Worm (Caenorhabditis elegans): ENCODE results near the gene elt-3.

The elt-3 gene

ce11 chrX:13937350-13937749 is 2.7 kb downstream of the elt-3 start:
- TF ChIP-seq lin-39 (tag; optimal IDR thresholded peaks at IDR 0.05) (no peak), elt-2 (tag; optimal IDR thresholded peaks at IDR 0.05) (peak; percentile 96), elt-3 (tag; optimal IDR thresholded peaks at IDR 0.05) (peak; percentile 97 to 100 (median 99)), pqm-1 (tag; optimal IDR thresholded peaks at IDR 0.05) (peak; percentile 97), efl-1 (optimal IDR thresholded peaks at IDR 0.05) (no peak), efl-1 (GFP tag; optimal IDR thresholded peaks at IDR 0.05 in 1 of 2) (peak in 1 of 2 experiments; percentile 12), lin-14 (GFP tag; optimal IDR thresholded peaks at IDR 0.05) (peak; percentile 28), dpl-1 (GFP tag; optimal IDR thresholded peaks at IDR 0.05) (no peak), unc-130 (tag; optimal IDR thresholded peaks at IDR 0.05) (peak; percentile 26)

DNA sequence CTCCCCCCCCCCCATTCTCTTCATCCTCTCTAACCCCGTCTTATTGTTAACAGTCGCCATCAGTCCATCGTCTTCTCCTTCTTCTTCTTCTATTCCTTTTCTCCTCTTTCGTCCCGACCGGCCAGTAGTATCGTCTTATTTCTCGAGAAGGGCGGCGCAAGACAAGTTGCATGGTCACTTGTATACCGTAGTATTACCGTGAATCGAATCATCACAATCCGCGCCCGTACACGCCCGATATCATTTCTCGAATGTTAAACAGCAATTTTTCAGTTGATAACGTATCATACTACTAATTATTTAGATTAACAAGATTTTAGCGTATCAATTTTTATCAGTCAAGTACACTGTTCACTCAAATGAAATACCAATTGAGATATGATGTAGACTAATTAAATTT is 3.2 kb downstream of the elt-3 start:
- TF ChIP-seq ceh-82 (tag; optimal IDR thresholded peaks at IDR 0.05) (no peak), nhr-19 (GFP tag; conservative IDR thresholded peaks at IDR 0.05) (0 out of 2 replicates have a peak, but pooled peaks have one; percentile 1), lin-15B (tag; optimal IDR thresholded peaks at IDR 0.05) (no peak), alr-1 (tag; optimal IDR thresholded peaks at IDR 0.05; ENCODE audit: borderline replicate concordance) (no peak), nhr-71 (tag; optimal IDR thresholded peaks at IDR 0.05) (peak; percentile 21), elt-3 (tag; optimal IDR thresholded peaks at IDR 0.05) (peak; percentile 71 to 98 (median 92)), lsy-2 (tag; optimal IDR thresholded peaks at IDR 0.05) (peak in 1 of 2 experiments; percentile 56), unc-130 (tag; optimal IDR thresholded peaks at IDR 0.05) (peak; percentile 38), snu-23 (GFP tag; optimal IDR thresholded peaks at IDR 0.05) (peak; percentile 12), nhr-85 (tag) (peak; percentile 73), C16A3.4 (tag; optimal IDR thresholded peaks at IDR 0.05) (no peak), nhr-11 (tag; optimal IDR thresholded peaks at IDR 0.05) (no peak), blmp-1 (tag; optimal IDR thresholded peaks at IDR 0.05) (peak; percentile 64), lin-14 (GFP tag; optimal IDR thresholded peaks at IDR 0.05) (no peak), sox-4 (tag; optimal IDR thresholded peaks at IDR 0.05) (no peak), lir-3 (tag; optimal IDR thresholded peaks at IDR 0.05; ENCODE audit: poor library complexity) (no peak), mdl-1 (tag; optimal IDR thresholded peaks at IDR 0.05) (no peak), lin-13 (GFP tag; optimal IDR thresholded peaks at IDR 0.05) (no peak), nhr-20 (tag; optimal IDR thresholded peaks at IDR 0.05) (peak; percentile 28), pax-3 (tag; optimal IDR thresholded peaks at IDR 0.05) (no peak), ceh-8 (GFP tag; optimal IDR thresholded peaks at IDR 0.05) (no peak), nhr-90 (tag; optimal IDR thresholded peaks at IDR 0.05; ENCODE audit: poor library complexity) (peak; percentile 0), C04F5.9 (tag; optimal IDR thresholded peaks at IDR 0.05) (no peak)

DNA sequence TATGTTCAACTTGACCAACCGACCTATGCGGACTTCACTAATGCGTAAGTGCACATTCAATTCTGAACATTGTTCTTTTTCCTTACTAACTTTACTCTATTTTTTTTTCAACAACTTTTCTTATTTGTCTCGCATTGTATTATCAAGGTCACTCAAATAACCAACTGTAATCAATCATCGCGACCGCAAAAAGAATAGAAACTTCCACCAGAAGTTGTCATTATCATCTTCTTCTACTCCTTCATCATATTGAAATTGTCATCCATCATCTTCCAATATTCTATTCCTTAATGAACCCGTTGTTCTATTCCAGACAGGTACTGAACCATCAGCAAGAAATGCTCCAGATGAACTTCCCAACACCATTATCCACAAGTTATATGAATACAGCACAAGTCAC is 4.7 kb downstream of the elt-3 start:
- peak in 1 of 2 experiments; percentile 28 for TF ChIP-seq lin-35 (GFP tag; optimal IDR thresholded peaks at IDR 0.05)
- peak; percentile 47 for TF ChIP-seq nhr-71 (tag; optimal IDR thresholded peaks at IDR 0.05)
- peak; percentile 56 for TF ChIP-seq blmp-1 (tag; optimal IDR thresholded peaks at IDR 0.05)
- TF ChIP-seq lsy-2 (tag; optimal IDR thresholded peaks at IDR 0.05), result peak in 1 of 2 experiments; percentile 22
- TF ChIP-seq lin-14 (GFP tag; optimal IDR thresholded peaks at IDR 0.05), result peak; percentile 19
- TF ChIP-seq nhr-85 (tag), result peak; percentile 81
- peak; percentile 38 for TF ChIP-seq nhr-20 (tag; optimal IDR thresholded peaks at IDR 0.05)
- no peak for TF ChIP-seq jun-1 (tag; optimal IDR thresholded peaks at IDR 0.05)
- no peak for TF ChIP-seq fkh-10 (GFP tag; optimal IDR thresholded peaks at IDR 0.05)
- TF ChIP-seq pag-3 (tag; optimal IDR thresholded peaks at IDR 0.05; ENCODE audit: borderline replicate concordance, insufficient read depth), result no peak
- TF ChIP-seq snu-23 (GFP tag; optimal IDR thresholded peaks at IDR 0.05), result peak; percentile 33
- no peak for TF ChIP-seq aha-1 (tag; optimal IDR thresholded peaks at IDR 0.05)
- TF ChIP-seq irx-1 (tag; optimal IDR thresholded peaks at IDR 0.05), result peak; percentile 3
- peak in 5 of 6 experiments; percentile 53 to 91 (median 80) for TF ChIP-seq elt-3 (tag; optimal IDR thresholded peaks at IDR 0.05)
- no peak for TF ChIP-seq nhr-90 (tag; optimal IDR thresholded peaks at IDR 0.05; ENCODE audit: poor library complexity)

ce11 chrX:13940287-13940686 is 5.6 kb downstream of the elt-3 start:
- TF ChIP-seq nhr-20 (tag; optimal IDR thresholded peaks at IDR 0.05), result peak; percentile 24
- TF ChIP-seq lin-35 (GFP tag; optimal IDR thresholded peaks at IDR 0.05), result peak in 1 of 2 experiments; percentile 38
- TF ChIP-seq pax-3 (tag; optimal IDR thresholded peaks at IDR 0.05), result no peak
- peak; percentile 21 for TF ChIP-seq nhr-71 (tag; optimal IDR thresholded peaks at IDR 0.05)
- peak; percentile 81 for TF ChIP-seq nhr-85 (tag)
- TF ChIP-seq egl-27 (tag; optimal IDR thresholded peaks at IDR 0.05), result no peak
- no peak for TF ChIP-seq tbx-2 (tag; optimal IDR thresholded peaks at IDR 0.05)
- peak in 2 of 6 experiments; percentile 35 to 40 for TF ChIP-seq elt-3 (tag; optimal IDR thresholded peaks at IDR 0.05)
- no peak for TF ChIP-seq efl-1 (optimal IDR thresholded peaks at IDR 0.05)
- TF ChIP-seq efl-1 (GFP tag; optimal IDR thresholded peaks at IDR 0.05 in 1 of 2), result peak in 1 of 2 experiments; percentile 42
- peak; percentile 13 for TF ChIP-seq nhr-90 (tag; optimal IDR thresholded peaks at IDR 0.05; ENCODE audit: poor library complexity)
- TF ChIP-seq hpl-2 (GFP tag; optimal IDR thresholded peaks at IDR 0.05), result no peak
- TF ChIP-seq snu-23 (GFP tag; optimal IDR thresholded peaks at IDR 0.05), result peak; percentile 10
- no peak for TF ChIP-seq ces-1 (GFP tag; optimal IDR thresholded peaks at IDR 0.05)
- peak; percentile 20 for TF ChIP-seq lin-14 (GFP tag; optimal IDR thresholded peaks at IDR 0.05)

All from whole organism, L1 larva.